Fruit fly (Drosophila melanogaster) whole organism, embryonic: Measurements from ENCODE around the gene Sec5.
A peak's percentile ranks its signal among the peaks of the same experiment; 100 is the strongest.

Experiments
- Aef1 ChIP-seq: fragments of 200-800 bp; sonication (Bioruptor generic); IDR thresholded peaks from 3 replicates; pipeline ENCODE4 v1.3.6; 2022; ENCODE audit warnings: missing biosample characterization, missing genetic modification characterization
- CG10431 ChIP-seq: fragments of 200-800 bp; sonication (Bioruptor generic); optimal IDR thresholded peaks from 3 replicates; lab custom pipeline; 2018; ENCODE audit warnings: missing biosample characterization, mild to moderate bottlenecking, missing genetic modification characterization
- CG10654 ChIP-seq: fragments of 200-800 bp; sonication (Bioruptor generic); optimal IDR thresholded peaks from 2 replicates; lab custom pipeline; 2016; ENCODE audit warnings: missing biosample characterization, missing genetic modification characterization
- CG11247 ChIP-seq: fragments of 200-800 bp; sonication (Bioruptor generic); IDR thresholded peaks from 2 replicates; pipeline ENCODE4 v1.3.6; 2022; ENCODE audit warnings: missing biosample characterization, missing genetic modification characterization
- CG12071 ChIP-seq: fragments of 200-800 bp; sonication (Bioruptor generic); optimal IDR thresholded peaks from 3 replicates; lab custom pipeline; 2018; ENCODE audit warnings: missing biosample characterization, mild to moderate bottlenecking, missing genetic modification characterization
- CG12104 ChIP-seq: fragments of 200-800 bp; sonication (Bioruptor generic); optimal IDR thresholded peaks from 3 replicates; lab custom pipeline; 2016; ENCODE audit warnings: missing biosample characterization, missing genetic modification characterization
- CG14710 ChIP-seq: fragments of 200-800 bp; sonication (Bioruptor generic); optimal IDR thresholded peaks from 3 replicates; lab custom pipeline; 2019; ENCODE audit warnings: missing biosample characterization, mild to moderate bottlenecking, missing genetic modification characterization, moderate library complexity
- CG15011 ChIP-seq: fragments of 200-800 bp; sonication (Bioruptor generic); optimal IDR thresholded peaks from 3 replicates; lab custom pipeline; 2018; ENCODE audit warnings: missing biosample characterization, mild to moderate bottlenecking, missing genetic modification characterization
- CG1647 ChIP-seq: fragments of 200-800 bp; sonication (Bioruptor generic); optimal IDR thresholded peaks from 3 replicates; lab custom pipeline; 2016; ENCODE audit warnings: missing biosample characterization, missing genetic modification characterization
- CG16815 ChIP-seq: fragments of 200-800 bp; sonication (Bioruptor generic); optimal IDR thresholded peaks from 3 replicates; lab custom pipeline; 2017; ENCODE audit warnings: missing biosample characterization, mild to moderate bottlenecking, missing genetic modification characterization
- CG17912 ChIP-seq: fragments of 200-800 bp; sonication (Bioruptor generic); optimal IDR thresholded peaks from 2 replicates; lab custom pipeline; 2018; ENCODE audit warnings: missing biosample characterization, mild to moderate bottlenecking, missing genetic modification characterization
- CG18764 ChIP-seq: fragments of 200-800 bp; sonication (Bioruptor generic); optimal IDR thresholded peaks from 3 replicates; lab custom pipeline; 2016; ENCODE audit warnings: missing biosample characterization, missing genetic modification characterization
- CG2116 ChIP-seq: fragments of 200-800 bp; sonication (Bioruptor generic); optimal IDR thresholded peaks from 3 replicates; lab custom pipeline; 2018; ENCODE audit warnings: missing biosample characterization, mild to moderate bottlenecking, missing genetic modification characterization
- CG2120 ChIP-seq: fragments of 200-800 bp; sonication (Bioruptor generic); optimal IDR thresholded peaks from 3 replicates; lab custom pipeline; 2016; ENCODE audit warnings: missing biosample characterization, missing genetic modification characterization
- CG6175 ChIP-seq: fragments of 200-800 bp; sonication (Bioruptor generic); IDR thresholded peaks from 3 replicates; pipeline ENCODE4 v1.3.6; 2022; ENCODE audit warnings: missing biosample characterization, missing genetic modification characterization
- CG6791 ChIP-seq: fragments of 200-800 bp; sonication (Bioruptor generic); IDR thresholded peaks from 3 replicates; pipeline ENCODE4 v1.3.6; 2022; ENCODE audit warnings: missing biosample characterization, missing genetic modification characterization; ENCODE audit not compliant: partially characterized antibody
- CG7556 ChIP-seq: fragments of 200-800 bp; sonication (Bioruptor generic); optimal IDR thresholded peaks from 2 replicates; lab custom pipeline; 2017; ENCODE audit warnings: missing biosample characterization, mild to moderate bottlenecking, missing genetic modification characterization
- CG7987 ChIP-seq: fragments of 200-800 bp; sonication (Bioruptor generic); optimal IDR thresholded peaks from 2 replicates; lab custom pipeline; 2018; ENCODE audit warnings: missing biosample characterization, mild to moderate bottlenecking, missing genetic modification characterization, moderate library complexity
- CG8765 ChIP-seq: fragments of 200-800 bp; sonication (Bioruptor generic); IDR thresholded peaks from 2 replicates; pipeline ENCODE4 v1.3.6; 2022; ENCODE audit warnings: missing biosample characterization, missing genetic modification characterization
- CG9727 ChIP-seq: fragments of 200-800 bp; sonication (Bioruptor generic); optimal IDR thresholded peaks from 3 replicates; lab custom pipeline; 2017; ENCODE audit warnings: missing biosample characterization, mild to moderate bottlenecking, missing genetic modification characterization
- CG9876 ChIP-seq: fragments of 200-800 bp; sonication (Bioruptor generic); optimal IDR thresholded peaks from 2 replicates; lab custom pipeline; 2016; ENCODE audit warnings: missing biosample characterization, missing genetic modification characterization
- CoRest ChIP-seq: fragments of 200-800 bp; sonication (Bioruptor generic); optimal IDR thresholded peaks from 3 replicates; lab custom pipeline; 2018; ENCODE audit warnings: missing biosample characterization, mild to moderate bottlenecking, missing genetic modification characterization, moderate library complexity
- Drgx ChIP-seq: fragments of 200-800 bp; sonication (Bioruptor generic); IDR thresholded peaks from 2 replicates; pipeline ENCODE4 v1.3.6; 2022; ENCODE audit warnings: missing biosample characterization, missing genetic modification characterization
- E2f1 ChIP-seq: fragments of 200-800 bp; sonication (Bioruptor generic); IDR thresholded peaks from 2 replicates; pipeline ENCODE4 v1.3.6; 2022; ENCODE audit warnings: missing biosample characterization, missing genetic modification characterization
- Kr ChIP-seq: fragments of 200-800 bp; sonication (Bioruptor generic); optimal IDR thresholded peaks from 2 replicates; lab custom pipeline; 2017; ENCODE audit warnings: missing biosample characterization, mild to moderate bottlenecking, missing genetic modification characterization
- MBD-R2 ChIP-seq: fragments of 200-800 bp; sonication (Bioruptor generic); IDR thresholded peaks from 2 replicates; pipeline ENCODE4 v1.3.6; 2022; ENCODE audit warnings: missing biosample characterization, missing genetic modification characterization
- MESR4 ChIP-seq: fragments of 200-800 bp; sonication (Bioruptor generic); optimal IDR thresholded peaks from 2 replicates; lab custom pipeline; 2018; ENCODE audit warnings: missing biosample characterization, mild to moderate bottlenecking, missing genetic modification characterization, moderate library complexity
- Max ChIP-seq: fragments of 200-800 bp; sonication (Bioruptor generic); optimal IDR thresholded peaks from 2 replicates; lab custom pipeline; 2016; ENCODE audit warnings: missing biosample characterization, mild to moderate bottlenecking, missing genetic modification characterization
- Neu2 ChIP-seq: fragments of 200-800 bp; sonication (Bioruptor generic); optimal IDR thresholded peaks from 3 replicates; lab custom pipeline; 2016; ENCODE audit warnings: missing biosample characterization, missing genetic modification characterization, borderline replicate concordance
- Sox102F ChIP-seq: fragments of 200-800 bp; sonication (Bioruptor generic); optimal IDR thresholded peaks from 2 replicates; lab custom pipeline; 2018; ENCODE audit warnings: missing biosample characterization, mild to moderate bottlenecking, missing genetic modification characterization, moderate library complexity
- Tbp ChIP-seq: fragments of >200 bp; optimal IDR thresholded peaks from 2 replicates; lab custom pipeline; 2018; ENCODE audit warnings: missing biosample characterization, missing genetic modification characterization
- cato ChIP-seq: fragments of 200-800 bp; sonication (Bioruptor generic); optimal IDR thresholded peaks from 2 replicates; lab custom pipeline; 2016; ENCODE audit warnings: missing biosample characterization, missing genetic modification characterization, borderline replicate concordance
- caup ChIP-seq: fragments of 200-800 bp; sonication (Bioruptor generic); optimal IDR thresholded peaks from 3 replicates; lab custom pipeline; 2017; ENCODE audit warnings: missing biosample characterization, mild to moderate bottlenecking, missing genetic modification characterization, moderate library complexity; ENCODE audit not compliant: severe bottlenecking
- corto ChIP-seq: fragments of 200-800 bp; sonication (Bioruptor generic); optimal IDR thresholded peaks from 2 replicates; lab custom pipeline; 2016; ENCODE audit warnings: missing biosample characterization, mild to moderate bottlenecking, missing genetic modification characterization, moderate library complexity
- dan ChIP-seq: fragments of 200-800 bp; sonication (Bioruptor generic); IDR thresholded peaks from 2 replicates; pipeline ENCODE4 v1.3.6; 2022; ENCODE audit warnings: missing biosample characterization, missing genetic modification characterization
- fu2 ChIP-seq: fragments of 200-800 bp; sonication (Bioruptor generic); optimal IDR thresholded peaks from 2 replicates; lab custom pipeline; 2016; ENCODE audit warnings: missing biosample characterization, missing genetic modification characterization
- gcm2 ChIP-seq: fragments of 200-800 bp; sonication (Bioruptor generic); optimal IDR thresholded peaks from 2 replicates; lab custom pipeline; 2016; ENCODE audit warnings: missing biosample characterization, missing genetic modification characterization
- ind ChIP-seq: fragments of 200-800 bp; sonication (Bioruptor generic); optimal IDR thresholded peaks from 3 replicates; lab custom pipeline; 2016; ENCODE audit warnings: missing biosample characterization, missing genetic modification characterization
- lilli ChIP-seq: fragments of 200-800 bp; sonication (Bioruptor generic); optimal IDR thresholded peaks from 3 replicates; lab custom pipeline; 2016; ENCODE audit warnings: missing biosample characterization, missing genetic modification characterization
- peb ChIP-seq: fragments of 200-800 bp; sonication (Bioruptor generic); IDR thresholded peaks from 2 replicates; pipeline ENCODE4 v1.3.6; 2022; ENCODE audit warnings: missing biosample characterization, missing genetic modification characterization
- ro ChIP-seq: fragments of 200-800 bp; sonication (Bioruptor generic); IDR thresholded peaks from 2 replicates; pipeline ENCODE4 v1.3.6; 2022; ENCODE audit warnings: missing biosample characterization, missing genetic modification characterization
- scrt ChIP-seq: fragments of 200-800 bp; sonication (Bioruptor generic); optimal IDR thresholded peaks from 2 replicates; lab custom pipeline; 2018; ENCODE audit warnings: missing biosample characterization, mild to moderate bottlenecking, missing genetic modification characterization, moderate library complexity
- sens ChIP-seq: fragments of 200-800 bp; sonication (Bioruptor generic); peaks from one replicate; lab custom pipeline; 2016; ENCODE audit warnings: missing biosample characterization, missing genetic modification characterization
- sima ChIP-seq: fragments of 200-800 bp; sonication (Bioruptor generic); optimal IDR thresholded peaks from 2 replicates; lab custom pipeline; 2016; ENCODE audit warnings: missing biosample characterization, missing genetic modification characterization
- tin ChIP-seq: fragments of 200-800 bp; sonication (Bioruptor generic); optimal IDR thresholded peaks from 3 replicates; lab custom pipeline; 2016; ENCODE audit warnings: missing biosample characterization, missing genetic modification characterization
- trh ChIP-seq: fragments of 200-800 bp; sonication (Bioruptor generic); optimal IDR thresholded peaks from 2 replicates; lab custom pipeline; 2016; ENCODE audit warnings: missing biosample characterization, missing genetic modification characterization

Sec5 gene

DNA sequence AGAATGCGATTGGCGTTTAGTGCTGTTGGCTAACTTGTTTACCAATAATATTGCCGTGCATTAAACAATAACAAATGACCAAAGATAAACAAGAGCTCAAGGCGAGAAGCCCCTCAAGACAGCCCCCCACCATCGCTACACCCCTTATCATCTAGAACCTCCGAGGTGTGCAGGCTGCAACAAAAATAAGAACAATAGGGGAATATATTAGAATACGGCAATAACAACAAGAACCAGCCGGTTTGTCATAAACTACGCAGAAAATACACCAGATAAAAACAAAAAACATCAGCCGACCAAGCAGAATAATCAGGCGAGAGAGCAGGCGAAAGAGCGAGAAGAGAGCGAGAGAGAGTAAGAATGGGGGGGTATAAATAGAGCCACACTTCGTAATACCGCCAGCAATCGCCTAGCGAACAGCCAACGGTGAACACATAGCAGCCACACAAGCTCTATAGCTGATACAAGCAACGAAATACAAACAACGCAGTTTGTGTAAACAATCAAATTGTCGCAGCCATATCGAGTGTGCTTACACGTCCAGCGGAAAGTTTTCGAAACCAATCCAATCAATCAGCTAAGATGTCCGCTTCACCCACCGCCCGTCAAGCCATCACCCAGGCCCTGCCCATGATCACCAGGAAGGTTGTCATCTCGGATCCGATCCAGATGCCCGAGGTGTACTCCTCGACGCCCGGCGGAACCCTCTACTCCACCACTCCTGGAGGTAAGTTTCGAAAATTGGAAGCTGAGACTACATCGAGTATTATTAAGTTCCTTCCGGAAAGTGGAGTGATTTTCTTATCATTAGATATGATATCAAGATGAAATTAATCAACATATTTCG is 21.2 kb downstream of the Sec5 start, which contains the start of gene Thor (continued):
- TF ChIP-seq lilli (GFP tag; lab: Kevin White, UChicago) (peak; percentile 86), ind (GFP tag; lab: Kevin White, UChicago) (no peak), Sox102F (GFP tag; lab: Kevin White, UChicago) (peak; percentile 11), CG12104 (GFP tag; lab: Kevin White, UChicago) (peak; percentile 7), cato (GFP tag; lab: Kevin White, UChicago) (no peak), CG6175 (peak; percentile 75), CG15011 (GFP tag; lab: Kevin White, UChicago) (peak; percentile 57), trh (peak; percentile 17), CG12071 (GFP tag; lab: Kevin White, UChicago) (peak; percentile 73), Kr (GFP tag; lab: Kevin White, UChicago) (peak; percentile 90), CG10431 (peak; percentile 84), corto (no peak), CG9876 (peak; percentile 72), CG8765 (GFP tag; lab: Robert Waterston, UW) (no peak), CG11247 (GFP tag; lab: Robert Waterston, UW) (peak; percentile 79), CG2120 (GFP tag; lab: Kevin White, UChicago) (peak; percentile 63), MBD-R2 (GFP tag; lab: Robert Waterston, UW) (peak; percentile 21; the same call in 1 of the 2 replicates), gcm2 (GFP tag; lab: Kevin White, UChicago) (peak; percentile 71), Max (GFP tag; lab: Kevin White, UChicago) (peak; percentile 49), sima (GFP tag; lab: Kevin White, UChicago) (no peak), Aef1 (GFP tag; lab: Robert Waterston, UW) (no peak), CG14710 (tag; lab: Kevin White, UChicago) (peak; percentile 25), CG18764 (GFP tag; lab: Kevin White, UChicago) (peak; percentile 52), CG7556 (GFP tag; lab: Kevin White, UChicago) (peak; percentile 59), CG6791 (peak; percentile 70; the same call in 2 of the 3 replicates), fu2 (GFP tag; lab: Kevin White, UChicago) (peak; percentile 29), CG10654 (peak; percentile 32), CG17912 (GFP tag; lab: Kevin White, UChicago) (no peak), Drgx (peak; percentile 67), dan (GFP tag; lab: Robert Waterston, UW) (no peak), peb (no peak), tin (GFP tag; lab: Kevin White, UChicago) (peak; percentile 51), scrt (GFP tag; lab: Kevin White, UChicago) (peak; percentile 48), MESR4 (GFP tag; lab: Kevin White, UChicago) (peak; percentile 41), caup (peak; percentile 91), ro (GFP tag; lab: Robert Waterston, UW) (no peak), Neu2 (GFP tag; lab: Kevin White, UChicago) (no peak), CG16815 (GFP tag; lab: Kevin White, UChicago) (no peak), Tbp (no peak), E2f1 (GFP tag; lab: Robert Waterston, UW) (peak; percentile 23; the same call in 1 of the 2 replicates), sens (GFP tag; lab: Kevin White, UChicago) (peak; percentile 90), CG9727 (GFP tag; lab: Kevin White, UChicago) (peak; percentile 79), CG7987 (GFP tag; lab: Kevin White, UChicago) (peak; percentile 80), CG2116 (GFP tag; lab: Kevin White, UChicago) (no peak), CG1647 (GFP tag; lab: Kevin White, UChicago) (peak; percentile 69), CoRest (no peak)
